Worm (Caenorhabditis elegans): ENCODE data around the gene Y56A3A.41.
A peak's percentile ranks its signal among the peaks of the same experiment; 100 is the strongest.

Gene Y56A3A.41

ce11 chrIII:11920187-11920785 lies 27.4 kb upstream of the Y56A3A.41 start, which contains the start of the genes ccf-1 and trap-4 (continued):
- TF ChIP-seq fos-1 (tag; optimal IDR thresholded peaks at IDR 0.05), result no peak
- TF ChIP-seq vab-15 (tag; optimal IDR thresholded peaks at IDR 0.05), result no peak
- TF ChIP-seq hpl-2 (GFP tag; optimal IDR thresholded peaks at IDR 0.05), result no peak
- TF ChIP-seq elt-3 (tag; optimal IDR thresholded peaks at IDR 0.05), result peak in 2 of 6 experiments; percentile 26 to 48
- peak; percentile 42 for TF ChIP-seq nhr-77 (tag; optimal IDR thresholded peaks at IDR 0.05)
- TF ChIP-seq lin-15B (tag; optimal IDR thresholded peaks at IDR 0.05), result peak; percentile 16
- TF ChIP-seq alr-1 (tag; optimal IDR thresholded peaks at IDR 0.05; ENCODE audit: borderline replicate concordance), result no peak
- TF ChIP-seq nhr-237 (tag; optimal IDR thresholded peaks at IDR 0.05), result no peak
- TF ChIP-seq snpc-4 (tag; optimal IDR thresholded peaks at IDR 0.05), result peak; percentile 25
- peak; percentile 44 for TF ChIP-seq skn-1 (tag; optimal IDR thresholded peaks at IDR 0.05)
- peak; percentile 29 for TF ChIP-seq jun-1 (tag; optimal IDR thresholded peaks at IDR 0.05)
- peak; percentile 67 to 84 for TF ChIP-seq lin-35 (GFP tag; optimal IDR thresholded peaks at IDR 0.05)
- TF ChIP-seq xbp-1 (tag; optimal IDR thresholded peaks at IDR 0.05), result peak; percentile 40
- TF ChIP-seq ztf-4 (tag; optimal IDR thresholded peaks at IDR 0.05), result peak; percentile 20
- peak; percentile 58 for TF ChIP-seq nhr-71 (tag; optimal IDR thresholded peaks at IDR 0.05)
- TF ChIP-seq aly-2 (tag; optimal IDR thresholded peaks at IDR 0.05), result peak; percentile 7
- TF ChIP-seq mdl-1 (tag; optimal IDR thresholded peaks at IDR 0.05), result no peak
- no peak for TF ChIP-seq fkh-4 (tag; optimal IDR thresholded peaks at IDR 0.05; ENCODE audit: borderline replicate concordance)
- peak; percentile 32 for TF ChIP-seq tbx-2 (tag; optimal IDR thresholded peaks at IDR 0.05)
- peak; percentile 47 for TF ChIP-seq rnt-1 (tag; optimal IDR thresholded peaks at IDR 0.05)
- peak; percentile 52 for TF ChIP-seq nhr-47 (tag; optimal IDR thresholded peaks at IDR 0.05)
- peak; percentile 61 to 84 for TF ChIP-seq lsy-2 (tag; optimal IDR thresholded peaks at IDR 0.05)
- peak; percentile 20 for TF ChIP-seq nhr-90 (tag; optimal IDR thresholded peaks at IDR 0.05; ENCODE audit: poor library complexity)
- TF ChIP-seq mep-1 (tag; optimal IDR thresholded peaks at IDR 0.05), result peak; percentile 75
- TF ChIP-seq pag-3 (tag; optimal IDR thresholded peaks at IDR 0.05; ENCODE audit: borderline replicate concordance, insufficient read depth), result no peak
- TF ChIP-seq irx-1 (tag; optimal IDR thresholded peaks at IDR 0.05), result no peak
- peak in 2 of 3 experiments; percentile 22 to 58 for TF ChIP-seq ceh-82 (tag; optimal IDR thresholded peaks at IDR 0.05)
- peak; percentile 56 for TF ChIP-seq isw-1 (GFP tag; IDR thresholded peaks at IDR 0.05)
- TF ChIP-seq C16A3.4 (tag; optimal IDR thresholded peaks at IDR 0.05), result peak; percentile 48
- TF ChIP-seq unc-62 (GFP tag; optimal IDR thresholded peaks at IDR 0.05), result no peak
- peak; percentile 55 for TF ChIP-seq lin-13 (GFP tag; optimal IDR thresholded peaks at IDR 0.05)
- peak; percentile 51 to 72 (median 65) for TF ChIP-seq dpl-1 (GFP tag; optimal IDR thresholded peaks at IDR 0.05)
- no peak for TF ChIP-seq lir-3 (tag; optimal IDR thresholded peaks at IDR 0.05; ENCODE audit: poor library complexity)
- TF ChIP-seq hlh-17 (GFP tag; optimal IDR thresholded peaks at IDR 0.05; ENCODE audit: borderline replicate concordance), result no peak
- no peak for TF ChIP-seq pqm-1 (tag; optimal IDR thresholded peaks at IDR 0.05)

DNA sequence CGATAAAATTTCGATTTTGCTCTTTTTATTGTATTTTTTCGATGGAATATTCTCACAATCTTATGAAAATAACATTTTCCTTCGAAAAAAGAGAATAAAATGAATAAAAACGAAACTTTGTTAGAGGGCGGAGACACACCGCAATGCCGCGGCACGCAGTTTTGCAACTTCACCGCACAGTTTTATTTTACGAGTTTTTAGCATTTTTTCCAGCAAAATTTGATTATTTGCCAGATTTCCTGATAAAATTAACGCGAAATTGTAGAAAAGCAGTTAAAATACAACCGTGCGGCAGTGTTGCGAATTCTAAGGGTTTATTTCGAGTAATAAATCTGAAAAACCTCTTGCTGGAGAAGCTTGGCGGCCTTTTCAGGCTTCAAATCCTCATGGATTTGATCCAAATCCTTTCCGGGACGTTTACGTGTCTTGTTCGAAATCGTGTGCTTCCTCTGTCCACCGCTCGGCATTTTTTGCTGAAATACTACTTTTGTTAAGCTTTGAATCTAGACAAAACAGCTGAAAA lies 25.5 kb upstream of the Y56A3A.41 start, which contains the start of gene znf-593:
TSS of gene znf-593 (minus strand) at position 473 of the 523 bp plus-strand sequence.
- TF ChIP-seq ztf-4 (tag; optimal IDR thresholded peaks at IDR 0.05) (no peak), efl-1 (optimal IDR thresholded peaks at IDR 0.05) (no peak), efl-1 (GFP tag; optimal IDR thresholded peaks at IDR 0.05 in 1 of 2) (peak in 1 of 2 experiments; percentile 90), ceh-88 (GFP tag; IDR thresholded peaks at IDR 0.05) (no peak), rnt-1 (tag; optimal IDR thresholded peaks at IDR 0.05) (peak; percentile 9), nhr-11 (tag; optimal IDR thresholded peaks at IDR 0.05) (no peak), unc-30 (tag; optimal IDR thresholded peaks at IDR 0.05) (no peak), pqm-1 (tag; optimal IDR thresholded peaks at IDR 0.05) (no peak), hlh-17 (GFP tag; optimal IDR thresholded peaks at IDR 0.05; ENCODE audit: borderline replicate concordance) (no peak), aly-2 (tag; optimal IDR thresholded peaks at IDR 0.05) (no peak), hlh-4 (tag; optimal IDR thresholded peaks at IDR 0.05) (no peak), dpl-1 (GFP tag; optimal IDR thresholded peaks at IDR 0.05) (peak in 1 of 3 experiments; percentile 0), lsy-2 (tag; optimal IDR thresholded peaks at IDR 0.05) (no peak), tlp-1 (tag; optimal IDR thresholded peaks at IDR 0.05) (no peak), fkh-8 (tag; optimal IDR thresholded peaks at IDR 0.05) (no peak), blmp-1 (tag; optimal IDR thresholded peaks at IDR 0.05) (no peak), ceh-8 (GFP tag; optimal IDR thresholded peaks at IDR 0.05) (no peak), zip-4 (GFP tag; optimal IDR thresholded peaks at IDR 0.05) (no peak), nhr-90 (tag; optimal IDR thresholded peaks at IDR 0.05; ENCODE audit: poor library complexity) (peak; percentile 23), snu-23 (GFP tag; optimal IDR thresholded peaks at IDR 0.05) (no peak), alr-1 (tag; optimal IDR thresholded peaks at IDR 0.05; ENCODE audit: borderline replicate concordance) (no peak), nhr-12 (tag; optimal IDR thresholded peaks at IDR 0.05) (no peak), unc-86 (tag; optimal IDR thresholded peaks at IDR 0.05) (no peak), nhr-237 (tag; optimal IDR thresholded peaks at IDR 0.05) (no peak), grh-1 (GFP tag; IDR thresholded peaks at IDR 0.05) (no peak), ceh-82 (tag; optimal IDR thresholded peaks at IDR 0.05) (no peak)
